Worm (Caenorhabditis elegans): ENCODE results near the gene C55C3.1.

- no peak for TF ChIP-seq pag-3 (tag; optimal IDR thresholded peaks at IDR 0.05; ENCODE audit: borderline replicate concordance)
- TF ChIP-seq syd-9 (tag; optimal IDR thresholded peaks at IDR 0.05) = no peak
- TF ChIP-seq nhr-11 (tag; optimal IDR thresholded peaks at IDR 0.05) = no peak
- TF ChIP-seq che-1 (tag; optimal IDR thresholded peaks at IDR 0.05) = no peak
- no peak for TF ChIP-seq pqm-1 (tag; optimal IDR thresholded peaks at IDR 0.05)
- TF ChIP-seq tbx-2 (tag; optimal IDR thresholded peaks at IDR 0.05) = no peak
These were observed 22.7 kb downstream of the C55C3.1 start, which contains the start of gene H35B03.2 for ce11 chrIV:5731597-5731996.

All from whole organism, late embryonic.